Worm (Caenorhabditis elegans): ENCODE data around the gene abu-10.

Gene abu-10

ce11 chrX:3781040-3781439, 16.9 kb upstream of the abu-10 start, which contains the start of gene marg-1:
Gene marg-1, minus strand, starts transcription at chrX:3781140.
- no peak for TF ChIP-seq lin-39 (tag; optimal IDR thresholded peaks at IDR 0.05)
- TF ChIP-seq lin-14 (GFP tag; optimal IDR thresholded peaks at IDR 0.05) = peak; percentile 3
- TF ChIP-seq hlh-4 (tag; optimal IDR thresholded peaks at IDR 0.05) = no peak
- TF ChIP-seq unc-86 (tag; optimal IDR thresholded peaks at IDR 0.05) = no peak
- no peak for TF ChIP-seq lin-13 (GFP tag; optimal IDR thresholded peaks at IDR 0.05)
- TF ChIP-seq zip-4 (GFP tag; optimal IDR thresholded peaks at IDR 0.05) = no peak

ce11 chrX:3783659-3784058, 14.3 kb upstream of the abu-10 start:
- TF ChIP-seq efl-3 (GFP tag; optimal IDR thresholded peaks at IDR 0.05) (no peak), hlh-17 (GFP tag; optimal IDR thresholded peaks at IDR 0.05; ENCODE audit: borderline replicate concordance) (no peak), lsy-2 (tag; optimal IDR thresholded peaks at IDR 0.05) (no peak), sox-4 (tag; optimal IDR thresholded peaks at IDR 0.05) (no peak), nhr-237 (tag; optimal IDR thresholded peaks at IDR 0.05) (no peak), Y116A8C.19 (tag; optimal IDR thresholded peaks at IDR 0.05; ENCODE audit: borderline replicate concordance) (no peak), rnt-1 (tag; optimal IDR thresholded peaks at IDR 0.05) (no peak), lin-13 (GFP tag; optimal IDR thresholded peaks at IDR 0.05) (no peak)

ce11 chrX:3785111-3785808, 12.7 kb upstream of the abu-10 start:
- TF ChIP-seq nhr-76 (tag; optimal IDR thresholded peaks at IDR 0.05) = no peak
- TF ChIP-seq lin-14 (GFP tag; optimal IDR thresholded peaks at IDR 0.05) = peak; percentile 17
- peak in 1 of 2 experiments; percentile 11 for TF ChIP-seq lin-35 (GFP tag; optimal IDR thresholded peaks at IDR 0.05)
- TF ChIP-seq blmp-1 (tag; optimal IDR thresholded peaks at IDR 0.05) = peak; percentile 81
- no peak for TF ChIP-seq grh-1 (GFP tag; IDR thresholded peaks at IDR 0.05)
- no peak for TF ChIP-seq zag-1 (tag; optimal IDR thresholded peaks at IDR 0.05)
- TF ChIP-seq nhr-85 (tag) = peak; percentile 84

- peak; percentile 79 for TF ChIP-seq mep-1 (tag; optimal IDR thresholded peaks at IDR 0.05)
- no peak for TF ChIP-seq nhr-237 (tag; optimal IDR thresholded peaks at IDR 0.05)
- peak; percentile 80 for TF ChIP-seq snu-23 (GFP tag; optimal IDR thresholded peaks at IDR 0.05)
- TF ChIP-seq sptf-1 (tag; optimal IDR thresholded peaks at IDR 0.05) = no peak
- peak; percentile 50 for TF ChIP-seq rnt-1 (tag; optimal IDR thresholded peaks at IDR 0.05)
- TF ChIP-seq fkh-4 (tag; optimal IDR thresholded peaks at IDR 0.05; ENCODE audit: borderline replicate concordance) = no peak
- peak; percentile 39 for TF ChIP-seq blmp-1 (tag; optimal IDR thresholded peaks at IDR 0.05)
- TF ChIP-seq unc-86 (tag; optimal IDR thresholded peaks at IDR 0.05) = no peak
- TF ChIP-seq C16A3.4 (tag; optimal IDR thresholded peaks at IDR 0.05) = peak; percentile 44
- peak; percentile 33 to 53 for TF ChIP-seq lsy-2 (tag; optimal IDR thresholded peaks at IDR 0.05)
- peak; percentile 50 for TF ChIP-seq tbx-2 (tag; optimal IDR thresholded peaks at IDR 0.05)
- TF ChIP-seq irx-1 (tag; optimal IDR thresholded peaks at IDR 0.05) = peak; percentile 36
- TF ChIP-seq nhr-71 (tag; optimal IDR thresholded peaks at IDR 0.05) = peak; percentile 80
- peak; percentile 23 for TF ChIP-seq dsc-1 (tag; optimal IDR thresholded peaks at IDR 0.05)
- TF ChIP-seq ceh-82 (tag; optimal IDR thresholded peaks at IDR 0.05) = peak in 2 of 3 experiments; percentile 8 to 17
- no peak for TF ChIP-seq alr-1 (tag; optimal IDR thresholded peaks at IDR 0.05; ENCODE audit: borderline replicate concordance)
- peak; percentile 95 for TF ChIP-seq nhr-85 (tag)
- peak; percentile 31; the same call in 1 of the 2 replicates for TF ChIP-seq nhr-19 (GFP tag; conservative IDR thresholded peaks at IDR 0.05)
- TF ChIP-seq elt-3 (tag; optimal IDR thresholded peaks at IDR 0.05) = peak in 3 of 6 experiments; percentile 28 to 67 (median 48)
- TF ChIP-seq unc-130 (tag; optimal IDR thresholded peaks at IDR 0.05) = peak; percentile 50
- no peak for TF ChIP-seq efl-1 (optimal IDR thresholded peaks at IDR 0.05)
- peak in 1 of 2 experiments; percentile 86 for TF ChIP-seq efl-1 (GFP tag; optimal IDR thresholded peaks at IDR 0.05 in 1 of 2)
- TF ChIP-seq ets-5 (GFP tag; IDR thresholded peaks at IDR 0.05) = no peak
- no peak for TF ChIP-seq lin-13 (GFP tag; optimal IDR thresholded peaks at IDR 0.05)
- TF ChIP-seq ceh-90 (tag; optimal IDR thresholded peaks at IDR 0.05) = no peak
- TF ChIP-seq vab-15 (tag; optimal IDR thresholded peaks at IDR 0.05) = no peak
- peak in 1 of 2 experiments; percentile 11 for TF ChIP-seq ztf-11 (tag; optimal IDR thresholded peaks at IDR 0.05)
- TF ChIP-seq nhr-90 (tag; optimal IDR thresholded peaks at IDR 0.05; ENCODE audit: poor library complexity) = peak; percentile 72
- TF ChIP-seq swsn-7 (tag; optimal IDR thresholded peaks at IDR 0.05) = peak; percentile 21
- TF ChIP-seq xbp-1 (tag; optimal IDR thresholded peaks at IDR 0.05) = peak; percentile 32
- TF ChIP-seq fkh-10 (GFP tag; optimal IDR thresholded peaks at IDR 0.05) = no peak
- peak; percentile 51 for TF ChIP-seq nhr-47 (tag; optimal IDR thresholded peaks at IDR 0.05)
These were observed 10.4 kb upstream of the abu-10 start, which contains the start of gene pmpl-1 for ce11 chrX:3787431-3788076. Gene pmpl-1, plus strand, starts transcription at chrX:3788026.
